Fruit fly (Drosophila melanogaster): ENCODE results near the gene beat-Vb.
A peak's percentile ranks its signal among the peaks of the same experiment; 100 is the strongest.

beat-Vb gene

dm6 chr3R:12960929-12961855 lies 45.3 kb downstream of the beat-Vb start, which contains the start of gene Spc25 (continued):
- TF ChIP-seq Trl (optimal IDR thresholded peaks at IDR 0.05): no peak
- peak; percentile 67 for TF ChIP-seq Trl (GFP tag; optimal IDR thresholded peaks at IDR 0.05)
- TF ChIP-seq eyg (GFP tag; optimal IDR thresholded peaks at IDR 0.05): peak; percentile 24
- peak in 1 of 2 experiments; percentile 2 for TF ChIP-seq bsh (GFP tag; optimal IDR thresholded peaks at IDR 0.05)
- no peak for TF ChIP-seq CG10431 (GFP tag; optimal IDR thresholded peaks at IDR 0.05)
- TF ChIP-seq CG1602 (GFP tag; optimal IDR thresholded peaks at IDR 0.05): peak; percentile 12
- no peak for TF ChIP-seq grau (tag; optimal IDR thresholded peaks at IDR 0.05)
- TF ChIP-seq CG6791 (GFP tag; IDR thresholded peaks at IDR 0.05; ENCODE audit: partially characterized antibody): peak; percentile 96
- no peak for TF ChIP-seq Ssrp (tag; optimal IDR thresholded peaks at IDR 0.05)
- TF ChIP-seq NFAT (GFP tag; IDR thresholded peaks at IDR 0.05): peak; percentile 68
- TF ChIP-seq sens-2 (GFP tag; IDR thresholded peaks at IDR 0.05): no peak
- peak; percentile 4 for TF ChIP-seq psq (GFP tag; optimal IDR thresholded peaks at IDR 0.05)
- no peak for TF ChIP-seq Hey (tag; optimal IDR thresholded peaks at IDR 0.05)
- TF ChIP-seq otp (GFP tag; IDR thresholded peaks at IDR 0.05): 0 out of 3 replicates have a peak, but pooled peaks have one; percentile 47
- TF ChIP-seq Hand (GFP tag; optimal IDR thresholded peaks at IDR 0.05): no peak
- TF ChIP-seq unpg (GFP tag; optimal IDR thresholded peaks at IDR 0.05): peak; percentile 60
- peak; percentile 14 for TF ChIP-seq Hr3 (GFP tag; optimal IDR thresholded peaks at IDR 0.05)
- peak; percentile 52 for TF ChIP-seq az2 (GFP tag; optimal IDR thresholded peaks at IDR 0.05)
- peak; percentile 38; the same call in 1 of the 2 replicates for TF ChIP-seq H2.0 (GFP tag; IDR thresholded peaks at IDR 0.05)
- peak; percentile 64 for TF ChIP-seq CG3847 (GFP tag; IDR thresholded peaks at IDR 0.05)
- no peak for TF ChIP-seq C15 (GFP tag; IDR thresholded peaks at IDR 0.05)
- no peak for TF ChIP-seq Spps (tag; optimal IDR thresholded peaks at IDR 0.05)
- peak; percentile 54 for TF ChIP-seq CG10366 (GFP tag; IDR thresholded peaks at IDR 0.05)
- no peak for TF ChIP-seq GATAe (GFP tag; conservative IDR thresholded peaks at IDR 0.05)
- peak; percentile 52 for TF ChIP-seq ind (GFP tag; optimal IDR thresholded peaks at IDR 0.05)
- no peak for TF ChIP-seq CG1647 (GFP tag; optimal IDR thresholded peaks at IDR 0.05)
- TF ChIP-seq ato (GFP tag; IDR thresholded peaks at IDR 0.05; ENCODE audit: partially characterized antibody): peak; percentile 95
- TF ChIP-seq chn (GFP tag; optimal IDR thresholded peaks at IDR 0.05): peak; percentile 75
- no peak for TF ChIP-seq trh (GFP tag; optimal IDR thresholded peaks at IDR 0.05)
- TF ChIP-seq ERR (GFP tag; optimal IDR thresholded peaks at IDR 0.05): peak; percentile 79
- TF ChIP-seq CG11456 (GFP tag; IDR thresholded peaks at IDR 0.05): peak; percentile 74
- TF ChIP-seq HLH54F (GFP tag; optimal IDR thresholded peaks at IDR 0.05): peak; percentile 76
- TF ChIP-seq Bdp1 (GFP tag; optimal IDR thresholded peaks at IDR 0.05): peak; percentile 43
- peak; percentile 14 for TF ChIP-seq CG17186 (GFP tag; optimal IDR thresholded peaks at IDR 0.05)
- TF ChIP-seq CG2120 (GFP tag; optimal IDR thresholded peaks at IDR 0.05): peak; percentile 75
- TF ChIP-seq slou (GFP tag; optimal IDR thresholded peaks at IDR 0.05): peak; percentile 36
- TF ChIP-seq dm (GFP tag; optimal IDR thresholded peaks at IDR 0.05): peak; percentile 43
- peak; percentile 49 for TF ChIP-seq gem (tag; optimal IDR thresholded peaks at IDR 0.05)
- TF ChIP-seq ssp (GFP tag; IDR thresholded peaks at IDR 0.05): peak; percentile 43
- peak; percentile 75 for TF ChIP-seq zfh2 (GFP tag; optimal IDR thresholded peaks at IDR 0.05)
- TF ChIP-seq bowl (GFP tag; IDR thresholded peaks at IDR 0.05): no peak
- peak; percentile 95 for TF ChIP-seq Ets65A (GFP tag)
- no peak for TF ChIP-seq odd (GFP tag; optimal IDR thresholded peaks at IDR 0.05)
- TF ChIP-seq Lhr (GFP tag; optimal IDR thresholded peaks at IDR 0.05): peak; percentile 60
- TF ChIP-seq Dll (GFP tag; IDR thresholded peaks at IDR 0.05; ENCODE audit: partially characterized antibody): peak; percentile 93
- peak; percentile 90 for TF ChIP-seq MBD-R2 (GFP tag; IDR thresholded peaks at IDR 0.05)
- TF ChIP-seq Lim3 (GFP tag; IDR thresholded peaks at IDR 0.05): no peak
- no peak for TF ChIP-seq Adf1 (GFP tag; IDR thresholded peaks at IDR 0.05)
- no peak for TF ChIP-seq sd (tag; optimal IDR thresholded peaks at IDR 0.05)
- TF ChIP-seq pros (GFP tag; optimal IDR thresholded peaks at IDR 0.05): no peak

All from whole organism, embryonic.